Worm (Caenorhabditis elegans): Measurements from ENCODE around the gene urb-1.

- TF ChIP-seq him-1 (tag; optimal IDR thresholded peaks at IDR 0.05) (no peak), W03F9.2 (tag; optimal IDR thresholded peaks at IDR 0.05) (no peak)
Measured at ce11 chrV:6414469-6414868, 9.5 kb downstream of the urb-1 start.

Measured in whole organism, L4/young adult.